Worm (Caenorhabditis elegans) whole organism, late embryonic: ENCODE results near the gene srsx-11.

Experiments
- F13H6.1 ChIP-seq: sonication (generic microtip); optimal IDR thresholded peaks from 2 replicates; lab custom pipeline; 2016; ENCODE audit warnings: missing genetic modification characterization, missing compliant biosample characterization
- Y22D7AL.16 ChIP-seq: sonication (generic microtip); optimal IDR thresholded peaks from 2 replicates; lab custom pipeline; 2016; ENCODE audit warnings: missing genetic modification characterization, missing compliant biosample characterization
- hlh-15 ChIP-seq: sonication (generic microtip); optimal IDR thresholded peaks from 2 replicates; lab custom pipeline; 2016; ENCODE audit warnings: missing genetic modification characterization, missing compliant biosample characterization
- lin-11 ChIP-seq: fragments of 200-800 bp; sonication (Bioruptor generic); optimal IDR thresholded peaks from 2 replicates; lab custom pipeline; 2018; ENCODE audit warnings: mild to moderate bottlenecking, missing genetic modification characterization, missing compliant biosample characterization
- mec-3 ChIP-seq: sonication (generic microtip); optimal IDR thresholded peaks from 2 replicates; lab custom pipeline; 2016; ENCODE audit warnings: borderline replicate concordance, missing genetic modification characterization, missing compliant biosample characterization
- nhr-11 ChIP-seq: fragments of 150-350 bp; optimal IDR thresholded peaks from 2 replicates; lab custom pipeline; 2014; ENCODE audit warnings: missing biosample characterization, missing genetic modification characterization
- pha-4 ChIP-seq: fragments of 150-350 bp; optimal IDR thresholded peaks from 2 replicates; lab custom pipeline; 2018; ENCODE audit warnings: missing biosample characterization, missing genetic modification reagents, missing genetic modification characterization
- tbx-2 ChIP-seq: sonication (generic microtip); optimal IDR thresholded peaks from 2 replicates; lab custom pipeline; 2016; ENCODE audit warnings: missing genetic modification characterization, missing compliant biosample characterization

ce11 chrV:4980094-4980493 is 1.1 kb upstream of the srsx-11 start:
- TF ChIP-seq mec-3 (tag; lab: Kevin White, UChicago) (no peak), tbx-2 (tag; lab: Kevin White, UChicago) (no peak), Y22D7AL.16 (no peak), nhr-11 (tag; lab: Kevin White, UChicago) (no peak), hlh-15 (tag; lab: Kevin White, UChicago) (no peak), pha-4 (tag; lab: Kevin White, UChicago) (no peak), F13H6.1 (tag; lab: Kevin White, UChicago) (no peak), lin-11 (tag; lab: Kevin White, UChicago) (no peak)
